Worm (Caenorhabditis elegans) whole organism, L1 larva: ENCODE data around the gene pck-1.

Experiments used
- C04F5.9 ChIP-seq: sonication (generic microtip); optimal IDR thresholded peaks from 2 replicates; lab custom pipeline; 2016; ENCODE audit warnings: missing genetic modification characterization, missing compliant biosample characterization
- C16A3.4 ChIP-seq: fragments of 150-350 bp; optimal IDR thresholded peaks from 2 replicates; lab custom pipeline; 2014; ENCODE audit warnings: missing biosample characterization, missing genetic modification characterization
- C34B4.2 ChIP-seq: sonication (generic microtip); optimal IDR thresholded peaks from 2 replicates; lab custom pipeline; 2017; ENCODE audit warnings: mild to moderate bottlenecking, missing genetic modification characterization, missing compliant biosample characterization
- Y116A8C.19 ChIP-seq: sonication (generic microtip); optimal IDR thresholded peaks from 2 replicates; lab custom pipeline; 2016; ENCODE audit warnings: missing compliant biosample characterization, missing genetic modification characterization, borderline replicate concordance
- aly-2 ChIP-seq: fragments of 150-350 bp; optimal IDR thresholded peaks from 2 replicates; lab custom pipeline; 2014; ENCODE audit warnings: missing biosample characterization, missing genetic modification characterization
- ama-1 ChIP-seq: fragments of 150-350 bp; optimal IDR thresholded peaks from 2 replicates; lab custom pipeline; 2014
- blmp-1 ChIP-seq: fragments of 150-350 bp; optimal IDR thresholded peaks from 2 replicates; lab custom pipeline; 2014; ENCODE audit warnings: missing biosample characterization, missing genetic modification characterization
- ceh-63 ChIP-seq: fragments of 200-800 bp; sonication (Bioruptor generic); optimal IDR thresholded peaks from 2 replicates; lab custom pipeline; 2018; ENCODE audit warnings: mild to moderate bottlenecking, missing genetic modification characterization, missing compliant biosample characterization
- ceh-82 ChIP-seq, 3 experiments: fragments of 150-350 bp in 1 of 3; sonication (generic microtip) in 2 of 3; optimal IDR thresholded peaks; 2 replicates each; lab custom pipeline; 2014 to 2017; ENCODE audit warnings: missing biosample characterization in 3 of 3, missing genetic modification characterization in 3 of 3
- ceh-90 ChIP-seq: sonication (generic microtip); optimal IDR thresholded peaks from 2 replicates; lab custom pipeline; 2016; ENCODE audit warnings: missing genetic modification characterization, missing compliant biosample characterization
- dsc-1 ChIP-seq: sonication (generic microtip); optimal IDR thresholded peaks from 2 replicates; lab custom pipeline; 2016; ENCODE audit warnings: mild to moderate bottlenecking, missing genetic modification characterization, missing compliant biosample characterization
- efl-1 ChIP-seq, 4 experiments: fragments of 150-350 bp; optimal IDR thresholded peaks in 3 of 4; peaks in 1 of 4; 1 replicate in 1 of 4; 2 replicates in 3 of 4; lab custom pipeline; 2014; ENCODE audit warnings: missing biosample characterization in 2 of 4, missing genetic modification characterization in 2 of 4, missing genetic modification reagents in 2 of 4
- egl-13 ChIP-seq: sonication (generic microtip); optimal IDR thresholded peaks from 2 replicates; lab custom pipeline; 2016; ENCODE audit warnings: missing genotype, missing genetic modification reagents, missing genetic modification characterization, missing compliant biosample characterization
- egl-27 ChIP-seq, 2 experiments: fragments of 150-350 bp in 1 of 2; sonication (generic microtip); optimal IDR thresholded peaks; 3 replicates each; lab custom pipeline; 2017 to 2018; ENCODE audit warnings: missing biosample characterization in 2 of 2, missing genetic modification characterization in 2 of 2, missing genetic modification reagents in 2 of 2
- elt-3 ChIP-seq, 6 experiments: fragments of 150-350 bp in 1 of 6; sonication (generic microtip); optimal IDR thresholded peaks; 2 replicates each; lab custom pipeline; 2017 to 2018; ENCODE audit warnings: missing biosample characterization in 6 of 6, missing genetic modification characterization in 6 of 6, inconsistent platforms in 1 of 6
- fkh-10 ChIP-seq: sonication (generic microtip); optimal IDR thresholded peaks from 2 replicates; lab custom pipeline; 2017; ENCODE audit warnings: missing biosample characterization, missing genetic modification reagents, missing genetic modification characterization
- fkh-8 ChIP-seq: sonication (generic microtip); optimal IDR thresholded peaks from 2 replicates; lab custom pipeline; 2016; ENCODE audit warnings: mild to moderate bottlenecking, missing genetic modification characterization, missing compliant biosample characterization
- grh-1 ChIP-seq: fragments of 200-800 bp; sonication (Bioruptor generic); IDR thresholded peaks from 2 replicates; pipeline ENCODE4 v1.3.6; 2022; ENCODE audit warnings: missing genetic modification reagents, missing genetic modification characterization, missing compliant biosample characterization
- isw-1 ChIP-seq: fragments of 200-800 bp; sonication (Bioruptor generic); IDR thresholded peaks from 2 replicates; pipeline ENCODE4 v1.3.6; 2022; ENCODE audit warnings: missing genetic modification characterization, missing compliant biosample characterization
- lin-14 ChIP-seq: fragments of 200-800 bp; sonication (Bioruptor generic); optimal IDR thresholded peaks from 2 replicates; lab custom pipeline; 2018; ENCODE audit warnings: mild to moderate bottlenecking, missing genetic modification characterization, moderate library complexity, missing compliant biosample characterization
- lin-15B ChIP-seq: fragments of 150-350 bp; sonication (generic microtip); optimal IDR thresholded peaks from 3 replicates; lab custom pipeline; 2014; ENCODE audit warnings: missing biosample characterization, missing genetic modification characterization
- lin-35 ChIP-seq, 2 experiments: fragments of 150-350 bp; optimal IDR thresholded peaks; 2 replicates each; lab custom pipeline; 2014; ENCODE audit warnings: missing biosample characterization in 2 of 2, missing genetic modification characterization in 2 of 2, missing genetic modification reagents in 2 of 2
- lir-3 ChIP-seq: sonication (generic microtip); optimal IDR thresholded peaks from 2 replicates; lab custom pipeline; 2016; ENCODE audit warnings: mild to moderate bottlenecking, missing genetic modification characterization, moderate library complexity, missing compliant biosample characterization; ENCODE audit not compliant: poor library complexity
- lsy-2 ChIP-seq, 2 experiments: fragments of 150-350 bp; optimal IDR thresholded peaks; 2 replicates each; lab custom pipeline; 2014; ENCODE audit warnings: missing biosample characterization in 2 of 2, missing genetic modification characterization in 2 of 2
- mab-9 ChIP-seq: fragments of 200-800 bp; sonication (Bioruptor generic); IDR thresholded peaks from 2 replicates; pipeline ENCODE4 v1.3.6; 2022; ENCODE audit warnings: missing genetic modification reagents, missing genetic modification characterization, missing compliant biosample characterization
- mef-2 ChIP-seq: fragments of 150-350 bp; optimal IDR thresholded peaks from 2 replicates; lab custom pipeline; 2014; ENCODE audit warnings: missing biosample characterization, missing genetic modification characterization
- mep-1 ChIP-seq: fragments of 150-350 bp; optimal IDR thresholded peaks from 2 replicates; lab custom pipeline; 2014; ENCODE audit warnings: missing biosample characterization, missing genetic modification characterization
- nhr-11 ChIP-seq: fragments of 150-350 bp; optimal IDR thresholded peaks from 2 replicates; lab custom pipeline; 2014; ENCODE audit warnings: missing biosample characterization, missing genetic modification characterization
- nhr-12 ChIP-seq: sonication (generic microtip); optimal IDR thresholded peaks from 2 replicates; lab custom pipeline; 2017; ENCODE audit warnings: missing biosample characterization, missing genetic modification characterization
- nhr-20 ChIP-seq: sonication (generic microtip); optimal IDR thresholded peaks from 2 replicates; lab custom pipeline; 2016; ENCODE audit warnings: mild to moderate bottlenecking, missing genetic modification characterization, missing compliant biosample characterization
- nhr-28 ChIP-seq: fragments of 150-350 bp; optimal IDR thresholded peaks from 2 replicates; lab custom pipeline; 2014; ENCODE audit warnings: missing biosample characterization, missing genetic modification characterization
- nhr-76 ChIP-seq: sonication (generic microtip); optimal IDR thresholded peaks from 2 replicates; lab custom pipeline; 2017; ENCODE audit warnings: missing biosample characterization, missing genetic modification characterization
- nhr-84 ChIP-seq: sonication (generic microtip); optimal IDR thresholded peaks from 2 replicates; lab custom pipeline; 2017; ENCODE audit warnings: missing biosample characterization, missing genetic modification characterization
- nhr-85 ChIP-seq: sonication (generic microtip); peaks from one replicate; lab custom pipeline; 2016; ENCODE audit warnings: missing genetic modification characterization, inconsistent platforms, missing compliant biosample characterization
- pag-3 ChIP-seq: sonication (generic microtip); optimal IDR thresholded peaks from 2 replicates; lab custom pipeline; 2017; ENCODE audit warnings: missing genetic modification characterization, mild to moderate bottlenecking, missing compliant biosample characterization, antibody characterized with exemption, borderline replicate concordance; ENCODE audit not compliant: insufficient read depth
- pqm-1 ChIP-seq: sonication (generic microtip); optimal IDR thresholded peaks from 3 replicates; lab custom pipeline; 2017; ENCODE audit warnings: missing biosample characterization, missing genetic modification characterization
- skn-1 ChIP-seq: fragments of 150-350 bp; optimal IDR thresholded peaks from 2 replicates; lab custom pipeline; 2014; ENCODE audit warnings: missing biosample characterization, missing genetic modification characterization
- snpc-4 ChIP-seq: fragments of 150-350 bp; optimal IDR thresholded peaks from 2 replicates; lab custom pipeline; 2014; ENCODE audit warnings: missing biosample characterization, missing genetic modification characterization
- snu-23 ChIP-seq: sonication (generic microtip); optimal IDR thresholded peaks from 2 replicates; lab custom pipeline; 2016; ENCODE audit warnings: missing genetic modification characterization, missing compliant biosample characterization
- sptf-1 ChIP-seq: fragments of 150-350 bp; optimal IDR thresholded peaks from 2 replicates; lab custom pipeline; 2014; ENCODE audit warnings: missing biosample characterization, missing genetic modification characterization
- sup-37 ChIP-seq: fragments of 200-800 bp; sonication (Bioruptor generic); optimal IDR thresholded peaks from 2 replicates; lab custom pipeline; 2018; ENCODE audit warnings: mild to moderate bottlenecking, missing genetic modification characterization, missing compliant biosample characterization
- tbx-2 ChIP-seq: sonication (generic microtip); optimal IDR thresholded peaks from 2 replicates; lab custom pipeline; 2016; ENCODE audit warnings: missing genetic modification characterization, missing compliant biosample characterization
- unc-130 ChIP-seq: fragments of 150-350 bp; optimal IDR thresholded peaks from 2 replicates; lab custom pipeline; 2017; ENCODE audit warnings: missing biosample characterization, missing genetic modification characterization, inconsistent platforms
- unc-62 ChIP-seq: fragments of 150-350 bp; optimal IDR thresholded peaks from 2 replicates; lab custom pipeline; 2014; ENCODE audit warnings: missing biosample characterization, missing genetic modification reagents, missing genetic modification characterization
- unc-98 ChIP-seq: fragments of 200-800 bp; sonication (Bioruptor generic); IDR thresholded peaks from 2 replicates; pipeline ENCODE4 v1.3.6; 2022; ENCODE audit warnings: missing genetic modification characterization, missing compliant biosample characterization
- vab-15 ChIP-seq: sonication (generic microtip); optimal IDR thresholded peaks from 2 replicates; lab custom pipeline; 2017; ENCODE audit warnings: missing genotype, mild to moderate bottlenecking, missing genetic modification characterization, missing compliant biosample characterization
- xbp-1 ChIP-seq: sonication (generic microtip); optimal IDR thresholded peaks from 2 replicates; lab custom pipeline; 2016; ENCODE audit warnings: missing genetic modification characterization, missing compliant biosample characterization
- zag-1 ChIP-seq: fragments of 150-350 bp; optimal IDR thresholded peaks from 2 replicates; lab custom pipeline; 2014; ENCODE audit warnings: missing biosample characterization, missing genetic modification characterization
- zip-4 ChIP-seq: fragments of 200-800 bp; sonication (Bioruptor generic); optimal IDR thresholded peaks from 2 replicates; lab custom pipeline; 2018; ENCODE audit warnings: mild to moderate bottlenecking, missing genetic modification characterization, moderate library complexity, missing compliant biosample characterization
- ztf-11 ChIP-seq, 2 experiments: sonication (generic microtip); optimal IDR thresholded peaks; 2 replicates each; lab custom pipeline; 2016 to 2017; ENCODE audit warnings: missing genetic modification characterization in 2 of 2, missing biosample characterization in 1 of 2, missing compliant biosample characterization in 1 of 2
- ztf-4 ChIP-seq: fragments of 150-350 bp; optimal IDR thresholded peaks from 2 replicates; lab custom pipeline; 2014; ENCODE audit warnings: missing biosample characterization, missing genetic modification characterization

Gene pck-1

DNA sequence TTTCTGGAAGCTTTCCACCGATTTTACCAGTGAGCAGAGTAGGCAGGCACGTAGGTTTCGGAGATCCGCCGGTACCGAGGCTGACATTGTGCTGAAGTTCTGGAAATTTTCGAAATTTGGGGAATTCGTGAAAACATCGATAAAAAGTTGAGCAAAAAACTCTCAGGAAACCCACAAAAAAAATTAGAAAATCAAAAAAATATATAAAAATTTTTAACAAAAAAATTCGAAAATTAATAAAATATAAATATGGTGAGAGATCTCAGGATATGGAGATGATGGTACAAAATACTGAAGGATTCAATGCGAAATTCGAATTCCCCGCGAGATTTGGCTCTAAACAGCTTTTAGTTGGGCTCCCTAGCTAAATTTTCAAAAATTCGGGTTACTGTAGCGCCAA is 3.6 kb upstream of the pck-1 start, which contains the start of gene spt-4:
Gene spt-4 (minus strand): TSS at position 101 of the 400 bp plus-strand sequence.
- no peak for TF ChIP-seq vab-15 (tag; lab: Kevin White, UChicago)
- no peak for TF ChIP-seq dsc-1 (tag; lab: Kevin White, UChicago)
- no peak for TF ChIP-seq snu-23 (GFP tag; lab: Kevin White, UChicago)
- TF ChIP-seq mep-1, result no peak
- TF ChIP-seq nhr-12 (tag; lab: Kevin White, UChicago), result no peak
- TF ChIP-seq ztf-11 (tag; optimal IDR thresholded peaks at IDR 0.05; lab: Kevin White, UChicago), result no peak

DNA sequence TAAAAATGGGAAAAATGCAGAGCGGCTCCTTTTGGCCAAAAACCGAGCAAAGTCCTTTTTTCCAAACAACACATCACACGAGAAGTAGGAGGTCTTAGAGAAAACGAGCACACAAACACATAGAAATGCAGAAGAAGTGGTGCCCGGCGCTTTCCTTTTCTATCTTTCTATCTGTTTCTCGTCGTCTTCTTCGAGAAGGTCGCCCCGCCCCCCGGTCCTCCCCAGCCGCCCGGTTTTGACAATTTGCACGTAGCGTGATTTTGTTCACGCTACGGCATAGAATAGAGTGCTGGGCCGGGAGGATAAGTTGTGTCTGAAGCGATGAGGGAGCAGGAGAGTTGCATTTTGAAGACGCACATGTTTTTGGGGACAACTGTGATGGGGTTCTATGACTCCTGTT is 965 bp upstream of the pck-1 start:
- TF ChIP-seq lin-15B (tag; lab: Kevin White, UChicago) (no peak), C04F5.9 (tag; lab: Kevin White, UChicago) (no peak), pag-3 (tag; lab: Kevin White, UChicago) (no peak), egl-13 (tag; lab: Kevin White, UChicago) (no peak), nhr-84 (tag; lab: Kevin White, UChicago) (no peak), zag-1 (no peak), aly-2 (tag; lab: Kevin White, UChicago) (no peak), unc-62 (no peak), ama-1 (lab: Kevin White, UChicago) (no peak), ztf-11 (tag; optimal IDR thresholded peaks at IDR 0.05; lab: Kevin White, UChicago) (no peak), lin-14 (GFP tag; lab: Kevin White, UChicago) (peak; percentile 94), nhr-76 (no peak), elt-3 (tag; optimal IDR thresholded peaks at IDR 0.05; lab: Kevin White, UChicago) (no peak), tbx-2 (tag; lab: Kevin White, UChicago) (no peak), lin-35 (GFP tag; optimal IDR thresholded peaks at IDR 0.05; lab: Kevin White, UChicago) (peak in 1 of 2 experiments; percentile 10), sptf-1 (tag; lab: Kevin White, UChicago) (no peak), blmp-1 (tag; lab: Kevin White, UChicago) (peak; percentile 52), mef-2 (tag; lab: Kevin White, UChicago) (no peak), efl-1 (optimal IDR thresholded peaks at IDR 0.05; lab: Kevin White, UChicago) (peak in 1 of 2 experiments; percentile 24), efl-1 (GFP tag; optimal IDR thresholded peaks at IDR 0.05 in 1 of 2; lab: Kevin White, UChicago) (no peak), unc-98 (GFP tag; lab: Robert Waterston, UW) (no peak), lir-3 (no peak), fkh-10 (no peak), unc-130 (tag; lab: Kevin White, UChicago) (no peak), skn-1 (tag; lab: Kevin White, UChicago) (no peak), Y116A8C.19 (no peak), ceh-82 (tag; optimal IDR thresholded peaks at IDR 0.05; lab: Kevin White, UChicago) (peak in 1 of 3 experiments; percentile 72), snpc-4 (tag; lab: Kevin White, UChicago) (no peak), nhr-11 (tag; lab: Kevin White, UChicago) (no peak), lsy-2 (tag; optimal IDR thresholded peaks at IDR 0.05; lab: Kevin White, UChicago) (peak; percentile 15 to 40), sup-37 (GFP tag; lab: Kevin White, UChicago) (no peak), xbp-1 (peak; percentile 24), mab-9 (GFP tag; lab: Robert Waterston, UW) (no peak), nhr-85 (tag; lab: Kevin White, UChicago) (peak; percentile 45), C34B4.2 (tag; lab: Kevin White, UChicago) (no peak), dsc-1 (tag; lab: Kevin White, UChicago) (no peak), nhr-20 (peak; percentile 48), pqm-1 (tag; lab: Kevin White, UChicago) (no peak), C16A3.4 (no peak), ztf-4 (tag; lab: Kevin White, UChicago) (no peak), ceh-90 (tag; lab: Kevin White, UChicago) (no peak), vab-15 (tag; lab: Kevin White, UChicago) (no peak), egl-27 (tag; optimal IDR thresholded peaks at IDR 0.05; lab: Kevin White, UChicago) (no peak), ceh-63 (no peak), isw-1 (GFP tag; lab: Robert Waterston, UW) (peak; percentile 34), grh-1 (no peak), nhr-28 (tag; lab: Kevin White, UChicago) (no peak), fkh-8 (tag; lab: Kevin White, UChicago) (peak; percentile 74), zip-4 (GFP tag; lab: Kevin White, UChicago) (no peak)
